Worm (Caenorhabditis elegans): ENCODE data around the gene swip-10.

The swip-10 gene

ce11 chrX:2130141-2130540 is 12.1 kb upstream of the swip-10 start, which contains the start of gene F53B1.8:
Gene F53B1.8 (minus strand): TSS chrX:2130241.
- no peak for TF ChIP-seq ama-1 (optimal IDR thresholded peaks at IDR 0.05)
- TF ChIP-seq nhr-237 (tag; optimal IDR thresholded peaks at IDR 0.05): no peak
- no peak for TF ChIP-seq F49E8.2 (tag; optimal IDR thresholded peaks at IDR 0.05; ENCODE audit: borderline replicate concordance)
- TF ChIP-seq madf-5 (GFP tag; IDR thresholded peaks at IDR 0.05): no peak
- no peak for TF ChIP-seq lir-3 (tag; optimal IDR thresholded peaks at IDR 0.05)
- TF ChIP-seq zfp-2 (tag; optimal IDR thresholded peaks at IDR 0.05): no peak
- TF ChIP-seq ceh-62 (tag; optimal IDR thresholded peaks at IDR 0.05): no peak
- no peak for TF ChIP-seq sdz-12 (GFP tag; optimal IDR thresholded peaks at IDR 0.05)
- TF ChIP-seq saeg-2 (GFP tag; IDR thresholded peaks at IDR 0.05): no peak
- TF ChIP-seq nhr-111 (GFP tag; optimal IDR thresholded peaks at IDR 0.05): no peak
- TF ChIP-seq daf-8 (GFP tag; IDR thresholded peaks at IDR 0.05): no peak

- TF ChIP-seq ztf-11 (tag; optimal IDR thresholded peaks at IDR 0.05): no peak
- no peak for TF ChIP-seq daf-12 (tag; optimal IDR thresholded peaks at IDR 0.05)
- TF ChIP-seq ama-1 (optimal IDR thresholded peaks at IDR 0.05): no peak
- TF ChIP-seq nhr-48 (tag; optimal IDR thresholded peaks at IDR 0.05): no peak
- no peak for TF ChIP-seq R02D3.7 (tag; optimal IDR thresholded peaks at IDR 0.05)
- TF ChIP-seq nhr-11 (tag; optimal IDR thresholded peaks at IDR 0.05): no peak
- TF ChIP-seq lsy-2 (tag; optimal IDR thresholded peaks at IDR 0.05): no peak
- TF ChIP-seq ceh-62 (tag; optimal IDR thresholded peaks at IDR 0.05): no peak
- no peak for TF ChIP-seq nhr-41 (GFP tag; IDR thresholded peaks at IDR 0.05)
- no peak for TF ChIP-seq snpc-1.2 (GFP tag; IDR thresholded peaks at IDR 0.05)
Measured at ce11 chrX:2120961-2121360, 2.9 kb upstream of the swip-10 start, which contains the start of gene gpa-5. Gene gpa-5 (minus strand): TSS chrX:2121061.

ce11 chrX:2116304-2116867 is 1.7 kb downstream of the swip-10 start:
- TF ChIP-seq fkh-10 (GFP tag; optimal IDR thresholded peaks at IDR 0.05) (no peak), ama-1 (optimal IDR thresholded peaks at IDR 0.05) (no peak), hlh-30 (tag; optimal IDR thresholded peaks at IDR 0.05; ENCODE audit: insufficient read depth) (peak; percentile 63), T26A8.4 (GFP tag; IDR thresholded peaks at IDR 0.05) (0 out of 2 replicates have a peak, but pooled peaks have one; percentile 35), aha-1 (tag) (peak; percentile 82), nhr-48 (tag; optimal IDR thresholded peaks at IDR 0.05) (peak; percentile 61), nhr-28 (tag; optimal IDR thresholded peaks at IDR 0.05) (peak; percentile 17), mxl-3 (GFP tag; optimal IDR thresholded peaks at IDR 0.05) (peak; percentile 34), mdl-1 (tag; optimal IDR thresholded peaks at IDR 0.05) (peak; percentile 8 to 74), spr-1 (tag; optimal IDR thresholded peaks at IDR 0.05) (peak; percentile 22), hlh-11 (tag; optimal IDR thresholded peaks at IDR 0.05) (peak; percentile 68)

- TF ChIP-seq spr-3 (GFP tag; optimal IDR thresholded peaks at IDR 0.05) (no peak), lsy-2 (tag; optimal IDR thresholded peaks at IDR 0.05) (no peak), ceh-28 (tag; optimal IDR thresholded peaks at IDR 0.05) (no peak), aha-1 (tag) (peak; percentile 83), F10B5.3 (tag; optimal IDR thresholded peaks at IDR 0.05) (no peak), ama-1 (optimal IDR thresholded peaks at IDR 0.05) (no peak)
Measured at ce11 chrX:2114171-2114570, 3.9 kb downstream of the swip-10 start.

- TF ChIP-seq unc-62 (GFP tag; optimal IDR thresholded peaks at IDR 0.05 in 1 of 2) (peak in 1 of 2 experiments; percentile 50), unc-62 (tag; optimal IDR thresholded peaks at IDR 0.05) (no peak), F37D6.2 (tag; optimal IDR thresholded peaks at IDR 0.05) (no peak)
Measured at ce11 chrX:2113004-2113403, 5.1 kb downstream of the swip-10 start, which contains the start of gene bus-5. Gene bus-5 (minus strand): TSS chrX:2113104.
